Fruit fly (Drosophila melanogaster): ENCODE data around the gene x16.
A peak's percentile ranks its signal among the peaks of the same experiment; 100 is the strongest.

The x16 gene

dm6 chr2L:6964022-6964434, 44.0 kb upstream of the x16 start, which contains the start of the genes sip2 and Coprox (continued):
- TF ChIP-seq eve (GFP tag; optimal IDR thresholded peaks at IDR 0.05), result no peak
- no peak for TF ChIP-seq h (optimal IDR thresholded peaks at IDR 0.05)
- peak; percentile 67 for TF ChIP-seq Ets65A (GFP tag)
- TF ChIP-seq org-1 (GFP tag; optimal IDR thresholded peaks at IDR 0.05), result no peak
- no peak for TF ChIP-seq CG1647 (GFP tag; optimal IDR thresholded peaks at IDR 0.05)
- TF ChIP-seq HLH3B (GFP tag; IDR thresholded peaks at IDR 0.05), result peak; percentile 29; the same call in 1 of the 2 replicates
- TF ChIP-seq bcd (GFP tag; optimal IDR thresholded peaks at IDR 0.05), result peak; percentile 53
- peak; percentile 87 for TF ChIP-seq gem (tag; optimal IDR thresholded peaks at IDR 0.05)
- no peak for TF ChIP-seq tap (tag; optimal IDR thresholded peaks at IDR 0.05)
- TF ChIP-seq Chrac-16 (GFP tag; optimal IDR thresholded peaks at IDR 0.05), result peak; percentile 50
- TF ChIP-seq CG17612 (GFP tag; IDR thresholded peaks at IDR 0.05), result no peak
- TF ChIP-seq Doc2 (GFP tag; IDR thresholded peaks at IDR 0.05), result no peak
- peak; percentile 71 for TF ChIP-seq CG7556 (GFP tag; optimal IDR thresholded peaks at IDR 0.05)
- no peak for TF ChIP-seq CG30431 (GFP tag; optimal IDR thresholded peaks at IDR 0.05)
- TF ChIP-seq HLH4C (GFP tag; IDR thresholded peaks at IDR 0.05; ENCODE audit: partially characterized antibody), result no peak
- TF ChIP-seq sqz (GFP tag; optimal IDR thresholded peaks at IDR 0.05), result no peak
- peak; percentile 80 for TF ChIP-seq trem (tag; optimal IDR thresholded peaks at IDR 0.05)
- no peak for TF ChIP-seq crol (GFP tag; IDR thresholded peaks at IDR 0.05)
- no peak for TF ChIP-seq gro (GFP tag; optimal IDR thresholded peaks at IDR 0.05)
- no peak for TF ChIP-seq sim (GFP tag; IDR thresholded peaks at IDR 0.05)
- TF ChIP-seq pfk (GFP tag; optimal IDR thresholded peaks at IDR 0.05), result no peak
- TF ChIP-seq CG16813 (GFP tag; IDR thresholded peaks at IDR 0.05; ENCODE audit: partially characterized antibody), result no peak
- no peak for TF ChIP-seq CG11696 (GFP tag; IDR thresholded peaks at IDR 0.05)
- peak; percentile 54 for TF ChIP-seq CG12155 (GFP tag; optimal IDR thresholded peaks at IDR 0.05)
- no peak for TF ChIP-seq grn (GFP tag; optimal IDR thresholded peaks at IDR 0.05)
- peak; percentile 78 for TF ChIP-seq CG10267 (tag; optimal IDR thresholded peaks at IDR 0.05)
- TF ChIP-seq maf-S (GFP tag; optimal IDR thresholded peaks at IDR 0.05), result no peak
- no peak for TF ChIP-seq vfl (GFP tag; optimal IDR thresholded peaks at IDR 0.05)
- no peak for TF ChIP-seq tll (GFP tag; optimal IDR thresholded peaks at IDR 0.05)
- TF ChIP-seq H2.0 (GFP tag; IDR thresholded peaks at IDR 0.05), result peak; percentile 48
- TF ChIP-seq Hr51 (GFP tag; optimal IDR thresholded peaks at IDR 0.05), result no peak
- no peak for TF ChIP-seq Antp (GFP tag; optimal IDR thresholded peaks at IDR 0.05)
- peak; percentile 54; the same call in 1 of the 2 replicates for TF ChIP-seq ranshi (GFP tag; IDR thresholded peaks at IDR 0.05)
- peak; percentile 60 for TF ChIP-seq HmgZ (tag; optimal IDR thresholded peaks at IDR 0.05)
- TF ChIP-seq run (tag; optimal IDR thresholded peaks at IDR 0.05), result peak; percentile 7
- no peak for TF ChIP-seq CG2889 (GFP tag; IDR thresholded peaks at IDR 0.05)
- no peak for TF ChIP-seq Dip2 (GFP tag; IDR thresholded peaks at IDR 0.05)
- no peak for TF ChIP-seq emc (GFP tag; optimal IDR thresholded peaks at IDR 0.05)
- TF ChIP-seq CG4328 (GFP tag; optimal IDR thresholded peaks at IDR 0.05), result peak; percentile 47
- no peak for TF ChIP-seq jumu (GFP tag; optimal IDR thresholded peaks at IDR 0.05)
- TF ChIP-seq CG5180 (GFP tag; optimal IDR thresholded peaks at IDR 0.05), result no peak
- TF ChIP-seq pita (GFP tag; optimal IDR thresholded peaks at IDR 0.05), result no peak
- TF ChIP-seq MESR4 (GFP tag; optimal IDR thresholded peaks at IDR 0.05), result no peak
- TF ChIP-seq lab (GFP tag; optimal IDR thresholded peaks at IDR 0.05), result no peak
- peak; percentile 71 for TF ChIP-seq CG13296 (GFP tag; optimal IDR thresholded peaks at IDR 0.05)
- TF ChIP-seq cato (GFP tag; optimal IDR thresholded peaks at IDR 0.05; ENCODE audit: borderline replicate concordance), result peak; percentile 2
- no peak for TF ChIP-seq ap (GFP tag; IDR thresholded peaks at IDR 0.05)
- TF ChIP-seq CG2202 (tag; optimal IDR thresholded peaks at IDR 0.05), result no peak
- TF ChIP-seq Fer2 (tag; optimal IDR thresholded peaks at IDR 0.05), result peak; percentile 53
- no peak for TF ChIP-seq H15 (GFP tag; IDR thresholded peaks at IDR 0.05)
- TF ChIP-seq mirr (GFP tag; optimal IDR thresholded peaks at IDR 0.05), result no peak
- TF ChIP-seq da (GFP tag; optimal IDR thresholded peaks at IDR 0.05), result no peak

Data from whole organism, embryonic.